Worm (Caenorhabditis elegans): Measurements from ENCODE around the gene prde-1.

Gene prde-1

ce11 chrV:15553869-15554268 lies 15.8 kb downstream of the prde-1 start (continued):
- TF ChIP-seq pha-4 (GFP tag; IDR thresholded peaks at IDR 0.05) (peak; percentile 39; the same call in 1 of the 2 replicates), pha-4 (tag; optimal IDR thresholded peaks at IDR 0.05) (no peak), tag-97 (GFP tag; IDR thresholded peaks at IDR 0.05) (no peak), ces-1 (GFP tag; optimal IDR thresholded peaks at IDR 0.05) (no peak), mep-1 (tag; optimal IDR thresholded peaks at IDR 0.05) (peak; percentile 28), dmd-6 (GFP tag; IDR thresholded peaks at IDR 0.05) (peak; percentile 44), Y48G9A.11 (GFP tag; IDR thresholded peaks at IDR 0.05) (0 out of 2 replicates have a peak, but pooled peaks have one; percentile 37)

ce11 chrV:15559047-15559446 lies 21.0 kb downstream of the prde-1 start, which contains the start of gene acr-18:
Gene acr-18, minus strand, starts transcription at chrV:15559147.
- TF ChIP-seq ZK337.2 (GFP tag; IDR thresholded peaks at IDR 0.05): no peak
- no peak for TF ChIP-seq mxl-3 (GFP tag; optimal IDR thresholded peaks at IDR 0.05)

DNA sequence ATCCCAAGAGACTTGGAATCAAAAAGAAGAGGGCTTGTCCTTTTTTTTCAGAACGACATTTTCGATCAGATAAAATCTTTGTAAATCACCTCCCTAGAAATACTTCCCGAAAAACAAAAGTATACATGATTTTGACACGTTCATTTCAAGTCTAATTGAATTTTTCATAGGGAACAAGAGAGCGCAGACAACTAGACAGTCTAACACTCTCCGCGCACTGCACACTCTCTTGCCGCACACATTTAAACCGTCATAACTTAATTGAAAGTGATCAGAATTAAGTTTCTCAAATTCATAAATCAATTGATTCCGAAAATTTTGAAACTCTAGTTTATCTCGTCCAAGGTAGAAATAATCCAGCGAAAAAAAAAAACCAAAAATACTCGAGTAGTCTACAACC lies 21.7 kb downstream of the prde-1 start:
- no peak for TF ChIP-seq daf-12 (tag; optimal IDR thresholded peaks at IDR 0.05)
- no peak for TF ChIP-seq D1046.2 (GFP tag; IDR thresholded peaks at IDR 0.05)
- TF ChIP-seq fkh-10 (GFP tag; optimal IDR thresholded peaks at IDR 0.05): no peak
- TF ChIP-seq nhr-42 (GFP tag; IDR thresholded peaks at IDR 0.05): no peak
- peak; percentile 56 for TF ChIP-seq aha-1 (tag)
- TF ChIP-seq F44E2.7 (GFP tag; IDR thresholded peaks at IDR 0.05): no peak
- peak in 1 of 2 experiments; percentile 81 for TF ChIP-seq unc-62 (GFP tag; optimal IDR thresholded peaks at IDR 0.05 in 1 of 2)
- no peak for TF ChIP-seq unc-62 (tag; optimal IDR thresholded peaks at IDR 0.05)

DNA sequence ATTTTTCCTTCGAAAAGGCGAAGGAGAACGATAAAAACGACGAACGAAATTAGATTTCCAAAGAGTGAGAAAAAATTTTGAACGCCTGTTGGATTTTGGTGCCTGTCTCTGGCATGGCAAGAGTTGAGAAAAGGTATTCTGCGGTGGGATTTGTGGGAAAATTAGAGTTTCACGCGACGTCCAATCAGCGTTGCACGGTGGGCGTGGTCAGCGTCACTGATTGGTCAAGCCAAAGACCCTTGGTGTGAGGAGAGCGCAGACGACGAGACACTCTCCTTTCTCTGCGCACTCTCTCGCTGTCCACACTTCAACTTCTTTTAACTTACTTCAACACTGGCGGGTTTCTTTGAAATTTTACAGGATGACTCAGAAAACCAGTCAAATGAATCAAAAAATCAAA lies 24.5 kb downstream of the prde-1 start:
- TF ChIP-seq F49E8.2 (tag; optimal IDR thresholded peaks at IDR 0.05; ENCODE audit: borderline replicate concordance): no peak
- no peak for TF ChIP-seq T20F7.1 (GFP tag; optimal IDR thresholded peaks at IDR 0.05)
- TF ChIP-seq hlh-30 (tag; optimal IDR thresholded peaks at IDR 0.05; ENCODE audit: insufficient read depth): no peak
- no peak for TF ChIP-seq vab-7 (GFP tag; IDR thresholded peaks at IDR 0.05)
- no peak for TF ChIP-seq mxl-3 (GFP tag; optimal IDR thresholded peaks at IDR 0.05)
- no peak for TF ChIP-seq aha-1 (tag)
- no peak for TF ChIP-seq lin-38 (GFP tag; IDR thresholded peaks at IDR 0.05)
- no peak for TF ChIP-seq nhr-48 (tag; optimal IDR thresholded peaks at IDR 0.05)
- TF ChIP-seq nhr-76 (tag; optimal IDR thresholded peaks at IDR 0.05): no peak
- no peak for TF ChIP-seq tag-97 (GFP tag; IDR thresholded peaks at IDR 0.05)
- no peak for TF ChIP-seq lin-13 (GFP tag; optimal IDR thresholded peaks at IDR 0.05)
- no peak for TF ChIP-seq ceh-20 (GFP tag; IDR thresholded peaks at IDR 0.05)
- no peak for TF ChIP-seq egl-43 (GFP tag; IDR thresholded peaks at IDR 0.05)
- no peak for TF ChIP-seq ztf-7 (tag; optimal IDR thresholded peaks at IDR 0.05)

DNA sequence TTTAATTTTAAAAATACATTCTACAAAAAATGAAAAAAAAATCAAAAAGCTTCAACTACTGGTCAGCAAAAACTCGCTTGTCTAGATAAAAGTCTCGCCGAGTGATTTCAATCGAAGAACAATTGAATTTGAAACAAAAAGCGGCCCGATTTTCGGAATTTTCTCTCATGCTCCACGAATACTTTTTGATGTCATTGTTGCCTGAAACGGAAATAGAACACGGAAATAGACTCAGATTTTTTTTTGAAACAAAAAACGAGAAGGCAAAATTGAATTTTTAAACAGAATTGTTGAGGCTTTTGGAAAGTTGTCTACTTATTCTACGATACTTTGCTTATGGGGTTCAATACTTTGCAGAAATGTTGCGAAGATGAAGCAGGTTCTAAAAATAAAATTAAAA lies 25.4 kb downstream of the prde-1 start:
- peak; percentile 74 for TF ChIP-seq fkh-10 (GFP tag; optimal IDR thresholded peaks at IDR 0.05)
- TF ChIP-seq unc-62 (GFP tag; optimal IDR thresholded peaks at IDR 0.05 in 1 of 2): peak in 1 of 2 experiments; percentile 30
- TF ChIP-seq unc-62 (tag; optimal IDR thresholded peaks at IDR 0.05): no peak
- no peak for TF ChIP-seq F10B5.3 (tag; optimal IDR thresholded peaks at IDR 0.05)
- no peak for TF ChIP-seq ceh-28 (tag; optimal IDR thresholded peaks at IDR 0.05)

DNA sequence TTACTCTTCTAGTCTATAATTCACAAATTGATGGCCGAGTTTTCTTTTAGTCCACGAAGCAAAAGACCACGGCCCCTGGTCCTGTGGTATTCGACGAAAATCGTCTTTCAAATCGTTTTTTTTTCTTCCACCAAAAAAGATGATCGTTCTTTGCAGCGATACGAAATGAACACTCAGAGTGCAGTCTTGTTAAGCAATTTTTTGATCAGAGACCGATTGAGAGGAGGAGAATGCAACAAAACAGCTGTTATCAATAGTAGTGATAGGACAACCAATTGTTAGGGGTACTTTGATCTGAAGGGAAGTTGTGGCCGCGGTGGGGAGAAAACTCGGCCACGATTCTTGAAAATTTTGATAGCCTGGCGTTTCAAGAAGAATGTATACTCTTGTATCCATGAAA lies 25.9 kb downstream of the prde-1 start:
- peak; percentile 68 for TF ChIP-seq nhr-77 (tag; optimal IDR thresholded peaks at IDR 0.05)
- peak; percentile 76 for TF ChIP-seq hlh-11 (tag; optimal IDR thresholded peaks at IDR 0.05)
- TF ChIP-seq egl-27 (tag; optimal IDR thresholded peaks at IDR 0.05): peak; percentile 30
- peak; percentile 19; the same call in 1 of the 2 replicates for TF ChIP-seq hmg-1.1 (GFP tag; IDR thresholded peaks at IDR 0.05)
- no peak for TF ChIP-seq php-3 (GFP tag; IDR thresholded peaks at IDR 0.05)
- peak in 1 of 2 experiments; percentile 69 for TF ChIP-seq mdl-1 (tag; optimal IDR thresholded peaks at IDR 0.05)
- no peak for TF ChIP-seq madf-5 (GFP tag; IDR thresholded peaks at IDR 0.05)
- TF ChIP-seq pqm-1 (tag; optimal IDR thresholded peaks at IDR 0.05): peak; percentile 37
- TF ChIP-seq ZK337.2 (GFP tag; IDR thresholded peaks at IDR 0.05): no peak
- peak; percentile 25 for TF ChIP-seq aha-1 (tag)
- no peak for TF ChIP-seq lin-13 (GFP tag; optimal IDR thresholded peaks at IDR 0.05)
- no peak for TF ChIP-seq nhr-42 (GFP tag; IDR thresholded peaks at IDR 0.05)
- peak; percentile 15 for TF ChIP-seq mxl-3 (GFP tag; optimal IDR thresholded peaks at IDR 0.05)
- no peak for TF ChIP-seq F26F4.8 (GFP tag; conservative IDR thresholded peaks at IDR 0.05)
- 0 out of 2 replicates have a peak, but pooled peaks have one; percentile 36 for TF ChIP-seq tra-1 (GFP tag; IDR thresholded peaks at IDR 0.05)
- TF ChIP-seq hlh-30 (tag; optimal IDR thresholded peaks at IDR 0.05; ENCODE audit: insufficient read depth): peak; percentile 35
- no peak for TF ChIP-seq R02D3.7 (tag; optimal IDR thresholded peaks at IDR 0.05)
- peak in 1 of 2 experiments; percentile 26 for TF ChIP-seq lsy-2 (tag; optimal IDR thresholded peaks at IDR 0.05)
- peak; percentile 81 for TF ChIP-seq dmd-6 (GFP tag; IDR thresholded peaks at IDR 0.05)
